Worm (Caenorhabditis elegans): ENCODE measurements around the gene sma-2.

sma-2 gene

DNA sequence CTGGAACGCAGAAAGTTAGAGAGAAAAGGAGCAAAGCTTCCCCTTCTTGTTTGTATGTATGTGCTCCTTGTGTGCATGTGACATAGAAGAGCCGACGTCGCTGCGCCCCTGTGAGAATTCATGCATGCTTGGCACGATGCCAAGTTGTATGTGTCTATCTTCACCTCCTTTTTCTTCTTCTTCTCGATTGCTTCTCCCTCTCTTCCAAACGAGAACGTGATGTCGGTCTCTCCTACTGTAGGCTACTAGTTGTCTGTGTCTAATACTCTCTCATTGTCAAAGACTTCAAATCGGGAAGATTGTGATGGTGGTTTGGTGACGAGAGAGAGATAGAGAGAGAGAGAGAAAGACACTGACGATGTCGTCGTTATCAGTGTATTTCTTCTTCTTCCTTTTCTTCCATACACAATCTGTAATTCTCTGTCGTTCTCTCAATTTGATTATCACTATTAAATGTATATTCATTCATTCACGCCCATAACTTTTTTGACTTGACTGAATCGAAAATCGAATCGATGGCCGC is 47.8 kb downstream of the sma-2 start:
- TF ChIP-seq W03F9.2 (tag; optimal IDR thresholded peaks at IDR 0.05): peak; percentile 75
- TF ChIP-seq dao-5 (tag; optimal IDR thresholded peaks at IDR 0.05): no peak
- TF ChIP-seq him-1 (tag; optimal IDR thresholded peaks at IDR 0.05): peak; percentile 77

- TF ChIP-seq him-1 (tag; optimal IDR thresholded peaks at IDR 0.05) (peak; percentile 88), dao-5 (tag; optimal IDR thresholded peaks at IDR 0.05) (no peak), W03F9.2 (tag; optimal IDR thresholded peaks at IDR 0.05) (peak; percentile 65)
Observed at ce11 chrIII:8799964-8800795, 50.7 kb downstream of the sma-2 start, which contains the start of gene F54F2.6. Gene F54F2.6 (minus strand): TSS chrIII:8800701.

ce11 chrIII:8800796-8801083 is 51.3 kb downstream of the sma-2 start:
- TF ChIP-seq him-1 (tag; optimal IDR thresholded peaks at IDR 0.05): no peak
- TF ChIP-seq W03F9.2 (tag; optimal IDR thresholded peaks at IDR 0.05): no peak
- no peak for TF ChIP-seq dao-5 (tag; optimal IDR thresholded peaks at IDR 0.05)

DNA sequence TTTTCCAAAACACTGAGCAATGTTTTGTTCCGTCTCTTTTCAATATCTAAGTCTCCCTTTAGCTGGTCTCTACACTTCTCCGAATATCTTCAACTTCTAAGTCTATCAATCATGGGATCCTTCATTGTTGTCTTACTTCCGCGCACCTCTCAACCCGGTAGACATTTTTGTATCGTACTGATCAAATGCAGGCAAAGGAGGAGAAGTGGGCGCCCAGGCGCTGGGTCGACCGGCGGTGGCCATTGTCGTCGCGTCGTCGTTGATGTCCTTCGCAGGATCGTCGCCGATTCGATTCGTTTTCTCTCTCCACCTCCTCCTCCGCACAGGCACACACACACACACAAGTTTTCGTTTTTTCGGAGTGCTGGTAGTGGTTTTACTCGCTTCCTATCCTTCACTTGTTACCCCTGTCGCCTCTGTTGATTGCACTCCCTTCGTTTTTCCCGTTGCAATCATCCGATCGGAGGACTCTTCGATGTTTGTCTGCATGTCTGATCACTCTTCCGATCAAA is 51.9 kb downstream of the sma-2 start:
- TF ChIP-seq W03F9.2 (tag; optimal IDR thresholded peaks at IDR 0.05) (no peak), dao-5 (tag; optimal IDR thresholded peaks at IDR 0.05) (no peak), him-1 (tag; optimal IDR thresholded peaks at IDR 0.05) (no peak)

DNA sequence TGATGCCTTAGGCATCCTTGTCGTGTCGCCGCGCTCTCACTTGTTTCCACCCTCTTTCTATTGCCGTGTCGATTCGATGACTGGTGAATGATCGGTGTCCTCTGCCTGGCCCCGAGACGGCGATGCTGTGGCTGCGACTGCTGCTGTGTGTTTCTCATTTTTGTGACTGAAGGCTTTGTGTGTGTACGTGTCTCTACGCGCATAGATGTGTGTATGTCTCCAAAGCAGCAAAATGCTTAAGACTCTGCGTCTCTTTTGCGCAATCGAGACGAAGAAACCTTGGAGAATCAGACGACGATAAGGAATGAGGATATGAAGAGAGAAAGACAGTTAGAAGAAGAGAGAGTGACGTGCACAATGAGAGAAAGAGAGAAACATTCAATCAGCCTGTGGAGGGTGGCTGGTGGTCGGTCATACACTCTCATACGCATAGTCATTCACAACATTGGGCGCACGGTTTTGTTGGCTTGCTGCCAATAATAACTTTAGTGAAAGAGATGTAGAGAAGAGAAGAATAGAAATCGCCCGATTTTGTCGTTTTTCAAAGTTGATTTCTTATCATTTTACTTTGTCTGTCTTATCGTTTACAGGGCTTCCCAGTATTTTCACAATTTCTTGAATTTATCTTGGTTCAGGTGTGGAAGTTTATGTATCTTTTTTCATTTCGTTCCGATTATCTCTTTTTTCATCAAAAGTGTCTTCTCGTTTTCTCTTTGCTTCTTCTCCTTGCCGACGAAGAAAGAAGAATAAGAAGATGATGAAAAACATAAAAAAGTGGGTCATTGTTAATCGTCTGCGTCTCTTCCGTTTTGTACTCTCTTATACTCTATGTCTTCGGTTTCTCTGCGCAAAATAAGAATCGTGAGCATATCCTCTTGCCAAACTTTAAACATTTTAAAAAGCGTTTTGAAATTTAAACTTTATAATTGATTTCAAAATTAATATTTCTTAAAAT is 52.7 kb downstream of the sma-2 start:
- TF ChIP-seq dao-5 (tag; optimal IDR thresholded peaks at IDR 0.05) (peak; percentile 55), him-1 (tag; optimal IDR thresholded peaks at IDR 0.05) (peak; percentile 56), W03F9.2 (tag; optimal IDR thresholded peaks at IDR 0.05) (peak; percentile 66)

DNA sequence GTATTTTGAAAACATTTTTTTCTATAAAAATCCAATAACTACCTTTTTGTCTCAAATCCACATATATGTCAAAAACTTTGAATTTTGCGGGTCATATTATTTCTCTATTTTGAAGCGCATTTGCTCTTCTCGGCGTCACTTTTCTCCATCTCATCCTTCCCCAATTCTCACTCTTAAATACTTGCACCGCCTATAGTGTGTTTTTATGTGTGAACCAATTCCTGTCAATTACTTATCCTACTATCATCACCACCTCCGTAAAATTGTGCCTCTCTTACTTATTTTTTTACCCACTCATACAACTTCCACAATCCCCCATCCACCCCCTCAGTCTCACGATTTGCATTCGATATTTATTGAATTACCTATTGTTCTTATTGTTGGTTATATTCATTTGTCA is 56.3 kb downstream of the sma-2 start:
- TF ChIP-seq W03F9.2 (tag; optimal IDR thresholded peaks at IDR 0.05) (no peak), dao-5 (tag; optimal IDR thresholded peaks at IDR 0.05) (no peak), him-1 (tag; optimal IDR thresholded peaks at IDR 0.05) (no peak)
